Fruit fly (Drosophila melanogaster) whole organism, embryonic: Measurements from ENCODE around the gene CG34307.

Experiments used
- CG10366 ChIP-seq: fragments of 200-800 bp; sonication (Bioruptor generic); IDR thresholded peaks from 2 replicates; pipeline ENCODE4 v1.3.6; 2022; ENCODE audit warnings: missing biosample characterization, missing genetic modification characterization
- Hand ChIP-seq: fragments of 200-800 bp; sonication (Bioruptor generic); optimal IDR thresholded peaks from 2 replicates; lab custom pipeline; 2017; ENCODE audit warnings: mild to moderate bottlenecking, missing biosample characterization, missing genetic modification reagents, missing genetic modification characterization
- Med ChIP-seq: fragments of 200-800 bp; sonication (Bioruptor generic); peaks from one replicate; lab custom pipeline; 2016; ENCODE audit warnings: missing biosample characterization, missing genetic modification characterization, mild to moderate bottlenecking, inconsistent platforms, moderate library complexity
- YL-1 ChIP-seq: fragments of 200-800 bp; sonication (Bioruptor generic); optimal IDR thresholded peaks from 3 replicates; lab custom pipeline; 2017; ENCODE audit warnings: missing biosample characterization, mild to moderate bottlenecking, missing genetic modification characterization

dm6 chr3R:11869675-11870074 lies 27.7 kb upstream of the CG34307 start:
- no peak for TF ChIP-seq CG10366 (GFP tag; lab: Robert Waterston, UW)
- peak; percentile 48 for TF ChIP-seq Med (GFP tag; lab: Kevin White, UChicago)
- TF ChIP-seq YL-1 (GFP tag; lab: Kevin White, UChicago): no peak
- no peak for TF ChIP-seq Hand (GFP tag; lab: Kevin White, UChicago)
